Worm (Caenorhabditis elegans): Measurements from ENCODE around the gene clec-2.

clec-2 gene

DNA sequence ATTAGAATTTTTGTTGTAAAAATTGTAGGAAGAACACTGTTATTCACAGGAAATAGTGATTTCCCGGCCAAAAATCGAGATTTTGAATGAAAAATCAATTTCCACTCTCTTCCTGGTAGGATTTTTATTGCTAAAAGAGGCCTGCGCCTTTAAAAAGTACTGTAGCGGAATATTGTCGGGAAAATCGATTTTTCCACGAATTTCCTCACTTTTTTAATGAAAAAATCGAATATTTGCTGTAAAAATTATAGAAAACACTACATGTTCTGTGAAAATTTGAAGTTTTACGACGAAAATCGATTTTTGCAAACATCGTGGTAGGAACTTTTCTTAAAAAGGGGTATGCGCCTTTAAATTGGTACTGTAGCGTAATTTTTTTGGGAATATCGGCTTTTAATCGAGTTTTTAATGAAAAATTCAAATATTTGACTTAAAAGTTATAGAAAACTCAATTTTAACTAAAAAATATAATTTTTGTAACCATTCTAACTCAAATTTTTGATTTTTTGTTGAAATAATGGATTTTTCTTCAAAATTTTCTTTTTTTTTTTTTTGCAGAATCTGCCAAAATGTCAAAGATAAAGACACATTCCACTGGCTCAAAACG lies 33.1 kb upstream of the clec-2 start, which contains the start of gene lin-8:
TSS of gene lin-8 (plus strand) at position 557 of the 607 bp plus-strand sequence.
- no peak for TF ChIP-seq W03F9.2 (tag; optimal IDR thresholded peaks at IDR 0.05)
- no peak for TF ChIP-seq him-1 (tag; optimal IDR thresholded peaks at IDR 0.05)
- TF ChIP-seq dao-5 (tag; optimal IDR thresholded peaks at IDR 0.05), result no peak

DNA sequence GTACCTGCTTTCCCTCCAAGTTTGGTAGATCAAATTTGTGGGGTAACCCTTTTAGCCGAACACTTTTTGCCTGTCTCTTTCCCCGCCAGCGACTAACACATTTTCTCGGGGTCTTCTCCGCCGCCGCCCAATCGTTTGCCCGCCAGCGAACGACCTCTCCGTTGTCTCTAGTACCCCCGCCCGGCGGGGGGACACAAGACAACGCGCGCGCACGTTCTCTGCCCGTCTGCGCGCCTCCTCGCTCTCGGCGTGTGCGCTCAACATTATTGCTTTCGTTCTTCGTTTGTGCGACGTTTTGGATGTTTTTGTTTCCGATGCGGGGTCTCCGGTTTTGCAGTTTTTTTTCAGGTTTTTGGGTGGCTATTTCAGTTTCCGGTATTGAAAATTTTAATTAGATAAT lies 32.3 kb upstream of the clec-2 start:
- TF ChIP-seq him-1 (tag; optimal IDR thresholded peaks at IDR 0.05), result no peak
- no peak for TF ChIP-seq dao-5 (tag; optimal IDR thresholded peaks at IDR 0.05)

DNA sequence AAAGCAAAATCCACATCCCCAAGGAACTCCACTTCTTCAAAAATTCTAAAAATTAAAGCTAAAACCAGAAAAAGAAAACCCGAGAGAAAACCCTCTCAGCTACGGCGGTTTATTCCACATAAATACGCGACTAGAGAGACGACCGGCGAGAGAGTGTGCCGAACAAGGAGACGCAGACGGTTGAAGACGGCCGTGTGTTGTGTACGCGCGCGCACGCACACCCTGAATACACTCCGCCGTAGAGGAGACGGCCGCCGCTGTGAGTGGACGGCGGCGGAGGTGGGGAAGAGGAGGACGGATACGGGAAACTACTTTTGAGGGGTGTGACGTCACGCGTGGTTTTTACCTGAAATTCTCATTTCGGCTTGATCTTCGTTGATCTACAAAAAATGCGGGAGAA lies 31.4 kb upstream of the clec-2 start:
- TF ChIP-seq W03F9.2 (tag; optimal IDR thresholded peaks at IDR 0.05) (no peak), dao-5 (tag; optimal IDR thresholded peaks at IDR 0.05) (no peak), him-1 (tag; optimal IDR thresholded peaks at IDR 0.05) (no peak)

DNA sequence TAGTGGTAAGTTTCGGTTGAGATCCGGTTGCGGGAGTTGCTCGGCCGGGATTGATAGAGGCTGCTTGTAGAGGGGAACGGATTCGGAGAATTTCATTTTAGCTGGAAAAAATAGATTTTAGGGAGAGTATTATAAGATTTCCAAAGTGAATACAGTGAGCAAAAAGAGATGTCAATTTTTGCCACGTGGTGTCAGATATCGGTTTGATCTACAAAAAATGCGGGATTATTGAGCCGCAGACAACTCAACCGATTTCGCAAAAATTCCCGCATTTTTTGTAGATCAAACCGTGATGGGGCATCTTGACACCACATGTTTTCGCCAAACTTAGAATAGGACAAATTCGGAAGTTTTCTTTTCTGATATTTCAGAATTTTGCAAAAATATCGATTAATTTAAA lies 31.0 kb upstream of the clec-2 start, which contains the start of gene lido-13:
TSS of gene lido-13 (minus strand) at position 101 of the 400 bp plus-strand sequence.
- TF ChIP-seq him-1 (tag; optimal IDR thresholded peaks at IDR 0.05), result no peak
- TF ChIP-seq W03F9.2 (tag; optimal IDR thresholded peaks at IDR 0.05), result no peak
- TF ChIP-seq dao-5 (tag; optimal IDR thresholded peaks at IDR 0.05), result no peak

ce11 chrII:3053689-3054088 lies 30.5 kb upstream of the clec-2 start:
- TF ChIP-seq dao-5 (tag; optimal IDR thresholded peaks at IDR 0.05) (no peak), W03F9.2 (tag; optimal IDR thresholded peaks at IDR 0.05) (no peak), him-1 (tag; optimal IDR thresholded peaks at IDR 0.05) (no peak)

DNA sequence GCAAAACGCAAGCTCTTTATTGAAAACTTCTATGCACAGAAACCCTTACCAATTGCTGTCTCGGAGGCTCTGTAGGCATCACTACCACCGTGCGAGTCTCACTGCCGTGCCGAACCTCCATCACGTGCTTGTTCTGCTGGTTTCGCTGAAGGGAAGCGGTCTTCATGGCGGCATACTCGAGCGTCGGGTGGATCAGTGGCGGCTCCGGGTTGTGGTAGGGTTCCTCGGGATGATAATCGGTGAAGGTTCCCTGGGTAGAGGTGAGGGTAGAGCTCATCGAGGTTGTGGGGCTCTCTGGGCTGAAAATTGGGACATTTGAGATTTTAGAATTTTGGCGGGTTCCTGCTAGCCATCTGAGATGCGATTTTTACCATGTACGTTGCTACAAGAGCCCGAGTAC lies 29.6 kb upstream of the clec-2 start:
- TF ChIP-seq him-1 (tag; optimal IDR thresholded peaks at IDR 0.05), result no peak
- TF ChIP-seq W03F9.2 (tag; optimal IDR thresholded peaks at IDR 0.05), result no peak
- TF ChIP-seq dao-5 (tag; optimal IDR thresholded peaks at IDR 0.05), result no peak

DNA sequence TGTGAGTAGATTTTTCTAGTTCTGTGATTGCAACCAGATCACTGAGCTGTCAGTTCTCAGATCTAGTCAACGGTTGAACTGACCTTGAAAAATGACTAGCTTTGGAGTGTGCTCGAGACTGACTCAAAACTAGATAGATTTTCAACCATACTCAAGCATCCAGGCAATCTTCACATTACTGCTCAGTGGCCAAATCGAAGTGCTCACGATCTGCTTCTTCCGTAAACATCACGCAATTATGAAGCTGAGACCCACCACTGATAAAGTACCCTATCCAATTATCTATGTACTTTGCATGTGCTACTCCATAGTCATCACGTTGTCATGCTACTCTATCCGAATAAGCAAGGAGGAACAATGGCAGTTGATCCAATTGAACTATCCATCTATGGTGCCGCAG lies 28.1 kb upstream of the clec-2 start:
- TF ChIP-seq him-1 (tag; optimal IDR thresholded peaks at IDR 0.05), result no peak
- no peak for TF ChIP-seq dao-5 (tag; optimal IDR thresholded peaks at IDR 0.05)
- TF ChIP-seq W03F9.2 (tag; optimal IDR thresholded peaks at IDR 0.05), result no peak

- TF ChIP-seq dao-5 (tag; optimal IDR thresholded peaks at IDR 0.05) (no peak), W03F9.2 (tag; optimal IDR thresholded peaks at IDR 0.05) (no peak), him-1 (tag; optimal IDR thresholded peaks at IDR 0.05) (no peak)
Observed at ce11 chrII:3050703-3051102, 27.5 kb upstream of the clec-2 start, which contains the start of gene sri-31. Gene sri-31 (plus strand): TSS chrII:3051003.

ce11 chrII:3048989-3049388 lies 25.8 kb upstream of the clec-2 start:
- TF ChIP-seq W03F9.2 (tag; optimal IDR thresholded peaks at IDR 0.05) (no peak), dao-5 (tag; optimal IDR thresholded peaks at IDR 0.05) (no peak), him-1 (tag; optimal IDR thresholded peaks at IDR 0.05) (no peak)

- TF ChIP-seq him-1 (tag; optimal IDR thresholded peaks at IDR 0.05), result no peak
- TF ChIP-seq dao-5 (tag; optimal IDR thresholded peaks at IDR 0.05), result no peak
- TF ChIP-seq W03F9.2 (tag; optimal IDR thresholded peaks at IDR 0.05), result no peak
Observed at ce11 chrII:3048378-3048777, 25.1 kb upstream of the clec-2 start, which contains the start of gene sri-28. Gene sri-28 (plus strand): TSS chrII:3048678.

ce11 chrII:3045875-3046274 lies 22.6 kb upstream of the clec-2 start, which contains the start of gene sri-30:
Gene sri-30 (plus strand): TSS chrII:3046175.
- TF ChIP-seq dao-5 (tag; optimal IDR thresholded peaks at IDR 0.05), result no peak
- no peak for TF ChIP-seq W03F9.2 (tag; optimal IDR thresholded peaks at IDR 0.05)
- no peak for TF ChIP-seq him-1 (tag; optimal IDR thresholded peaks at IDR 0.05)

- TF ChIP-seq W03F9.2 (tag; optimal IDR thresholded peaks at IDR 0.05) (no peak), dao-5 (tag; optimal IDR thresholded peaks at IDR 0.05) (no peak), him-1 (tag; optimal IDR thresholded peaks at IDR 0.05) (no peak)
Observed at ce11 chrII:3045422-3045821, 22.2 kb upstream of the clec-2 start.

DNA sequence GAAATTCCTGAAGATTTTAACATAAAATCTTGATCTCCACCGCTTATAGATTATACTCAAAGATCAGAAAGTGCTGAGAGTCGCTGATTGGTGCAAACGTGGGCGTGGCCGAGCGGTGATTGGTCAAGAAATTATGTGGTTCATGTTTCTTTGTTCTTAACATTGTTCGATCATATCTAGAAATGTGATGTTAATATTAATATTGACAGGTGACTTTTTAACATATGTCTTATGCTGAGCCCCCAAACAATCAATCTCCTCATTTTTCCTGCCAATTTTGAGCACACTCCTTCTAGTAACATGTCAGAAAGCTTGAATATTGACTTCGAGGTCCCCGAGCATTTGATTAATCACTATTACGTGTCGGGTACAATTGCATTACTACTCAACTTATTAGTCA lies 20.8 kb upstream of the clec-2 start, which contains the start of gene sri-29:
TSS of gene sri-29 (plus strand) at position 301 of the 400 bp plus-strand sequence.
- TF ChIP-seq him-1 (tag; optimal IDR thresholded peaks at IDR 0.05) (no peak), dao-5 (tag; optimal IDR thresholded peaks at IDR 0.05) (no peak), W03F9.2 (tag; optimal IDR thresholded peaks at IDR 0.05) (no peak)

ce11 chrII:3043358-3043757 lies 20.1 kb upstream of the clec-2 start, which contains the start of gene B0454.8:
Gene B0454.8 (minus strand): TSS chrII:3043458.
- TF ChIP-seq dao-5 (tag; optimal IDR thresholded peaks at IDR 0.05) (no peak), W03F9.2 (tag; optimal IDR thresholded peaks at IDR 0.05) (no peak), him-1 (tag; optimal IDR thresholded peaks at IDR 0.05) (no peak)

- no peak for TF ChIP-seq him-1 (tag; optimal IDR thresholded peaks at IDR 0.05)
- no peak for TF ChIP-seq W03F9.2 (tag; optimal IDR thresholded peaks at IDR 0.05)
- no peak for TF ChIP-seq dao-5 (tag; optimal IDR thresholded peaks at IDR 0.05)
Observed at ce11 chrII:3038453-3038909, 15.2 kb upstream of the clec-2 start, which contains the start of the genes B0454.26 and B0454.5. Gene B0454.26 (minus strand): TSS chrII:3038553. Gene B0454.5 (plus strand): TSS chrII:3038859.
